Worm (Caenorhabditis elegans) whole organism, mixed stage, embryonic: ENCODE measurements around the gene gst-2.

Experiments used
- M03D4.4 ChIP-seq: sonication (generic microtip); optimal IDR thresholded peaks from 2 replicates; lab custom pipeline; 2017; ENCODE audit warnings: mild to moderate bottlenecking, missing genetic modification characterization, missing compliant biosample characterization
- bed-3 ChIP-seq: fragments of 200-800 bp; sonication (Bioruptor generic); optimal IDR thresholded peaks from 3 replicates; lab custom pipeline; 2018; ENCODE audit warnings: mild to moderate bottlenecking, missing genetic modification characterization, moderate library complexity, missing compliant biosample characterization
- blmp-1 ChIP-seq: fragments of 150-350 bp; optimal IDR thresholded peaks from 2 replicates; lab custom pipeline; 2014; ENCODE audit warnings: missing biosample characterization, missing genetic modification characterization
- ceh-39 ChIP-seq: fragments of 150-350 bp; optimal IDR thresholded peaks from 2 replicates; lab custom pipeline; 2014; ENCODE audit warnings: missing biosample characterization, missing genetic modification characterization
- ceh-43 ChIP-seq: fragments of 200-800 bp; sonication (Bioruptor generic); optimal IDR thresholded peaks from 2 replicates; lab custom pipeline; 2018; ENCODE audit warnings: mild to moderate bottlenecking, missing genetic modification characterization, moderate library complexity, missing compliant biosample characterization
- ceh-83 ChIP-seq: fragments of 200-800 bp; sonication (Bioruptor generic); optimal IDR thresholded peaks from 2 replicates; lab custom pipeline; 2018; ENCODE audit warnings: mild to moderate bottlenecking, missing genetic modification characterization, missing compliant biosample characterization
- ces-1 ChIP-seq: fragments of 150-350 bp; optimal IDR thresholded peaks from 2 replicates; lab custom pipeline; 2014; ENCODE audit warnings: missing biosample characterization, missing genetic modification reagents, missing genetic modification characterization
- cnd-1 ChIP-seq: fragments of 200-800 bp; sonication (Bioruptor generic); optimal IDR thresholded peaks from 2 replicates; lab custom pipeline; 2018; ENCODE audit warnings: mild to moderate bottlenecking, missing genetic modification characterization, missing compliant biosample characterization
- drap-1 ChIP-seq: fragments of 200-800 bp; sonication (Bioruptor generic); optimal IDR thresholded peaks from 3 replicates; lab custom pipeline; 2018; ENCODE audit warnings: mild to moderate bottlenecking, missing genetic modification characterization, missing compliant biosample characterization
- elt-1 ChIP-seq: sonication (generic microtip); optimal IDR thresholded peaks from 2 replicates; lab custom pipeline; 2017; ENCODE audit warnings: missing genetic modification characterization, mild to moderate bottlenecking, missing compliant biosample characterization, antibody characterized with exemption, moderate library complexity, borderline replicate concordance; ENCODE audit not compliant: insufficient read depth
- elt-3 ChIP-seq: fragments of 150-350 bp; optimal IDR thresholded peaks from 2 replicates; lab custom pipeline; 2014; ENCODE audit warnings: missing biosample characterization, missing genetic modification characterization
- flh-1 ChIP-seq: fragments of 200-800 bp; sonication (Bioruptor generic); optimal IDR thresholded peaks from 2 replicates; lab custom pipeline; 2018; ENCODE audit warnings: mild to moderate bottlenecking, missing genetic modification characterization, moderate library complexity, missing compliant biosample characterization
- ham-2 ChIP-seq: fragments of 200-800 bp; sonication (Bioruptor generic); optimal IDR thresholded peaks from 2 replicates; lab custom pipeline; 2018; ENCODE audit warnings: mild to moderate bottlenecking, missing genetic modification characterization, missing compliant biosample characterization
- hlh-1 ChIP-seq: fragments of 150-350 bp; optimal IDR thresholded peaks from 2 replicates; lab custom pipeline; 2014; ENCODE audit warnings: missing biosample characterization, missing genetic modification reagents, missing genetic modification characterization
- lin-13 ChIP-seq: fragments of 150-350 bp; optimal IDR thresholded peaks from 2 replicates; lab custom pipeline; 2014; ENCODE audit warnings: missing biosample characterization, missing genetic modification characterization
- lin-32 ChIP-seq: fragments of 200-800 bp; sonication (Bioruptor generic); optimal IDR thresholded peaks from 2 replicates; lab custom pipeline; 2018; ENCODE audit warnings: mild to moderate bottlenecking, missing genetic modification characterization, missing compliant biosample characterization
- lsy-2 ChIP-seq: fragments of 150-350 bp; optimal IDR thresholded peaks from 2 replicates; lab custom pipeline; 2014; ENCODE audit warnings: missing biosample characterization, missing genetic modification characterization
- mab-5 ChIP-seq: fragments of 150-350 bp; optimal IDR thresholded peaks from 2 replicates; lab custom pipeline; 2014; ENCODE audit warnings: missing biosample characterization, missing genetic modification characterization
- mep-1 ChIP-seq: fragments of 150-350 bp; optimal IDR thresholded peaks from 2 replicates; lab custom pipeline; 2017; ENCODE audit warnings: missing biosample characterization, missing genetic modification reagents, missing genetic modification characterization, inconsistent platforms
- mls-2 ChIP-seq: sonication (generic microtip); optimal IDR thresholded peaks from 2 replicates; lab custom pipeline; 2016; ENCODE audit warnings: mild to moderate bottlenecking, missing genetic modification characterization, moderate library complexity, missing compliant biosample characterization
- nhr-12 ChIP-seq: fragments of 150-350 bp; optimal IDR thresholded peaks from 2 replicates; lab custom pipeline; 2014; ENCODE audit warnings: missing biosample characterization, missing genetic modification characterization
- nhr-2 ChIP-seq: fragments of 150-350 bp; optimal IDR thresholded peaks from 2 replicates; lab custom pipeline; 2014; ENCODE audit warnings: missing biosample characterization, missing genetic modification characterization
- nhr-237 ChIP-seq: fragments of 150-350 bp; optimal IDR thresholded peaks from 2 replicates; lab custom pipeline; 2014; ENCODE audit warnings: missing biosample characterization, missing genetic modification characterization
- nhr-28 ChIP-seq: fragments of 150-350 bp; optimal IDR thresholded peaks from 2 replicates; lab custom pipeline; 2014; ENCODE audit warnings: missing biosample characterization, missing genetic modification characterization
- nhr-76 ChIP-seq: sonication (generic microtip); optimal IDR thresholded peaks from 2 replicates; lab custom pipeline; 2017; ENCODE audit warnings: missing biosample characterization, missing genetic modification characterization
- pha-4 ChIP-seq: fragments of 150-350 bp; optimal IDR thresholded peaks from 2 replicates; lab custom pipeline; 2018; ENCODE audit warnings: missing biosample characterization, missing genetic modification reagents, missing genetic modification characterization
- sem-2 ChIP-seq: fragments of 200-800 bp; sonication (Bioruptor generic); optimal IDR thresholded peaks from 2 replicates; lab custom pipeline; 2018; ENCODE audit warnings: mild to moderate bottlenecking, missing genetic modification characterization, missing compliant biosample characterization
- snpc-4 ChIP-seq: fragments of 150-350 bp; optimal IDR thresholded peaks from 2 replicates; lab custom pipeline; 2014; ENCODE audit warnings: missing biosample characterization, missing genetic modification characterization
- sptf-1 ChIP-seq: sonication (generic microtip); optimal IDR thresholded peaks from 2 replicates; lab custom pipeline; 2017; ENCODE audit warnings: mild to moderate bottlenecking, missing genetic modification characterization, moderate library complexity, missing compliant biosample characterization
- tbx-8 ChIP-seq: fragments of 200-800 bp; sonication (Bioruptor generic); optimal IDR thresholded peaks from 2 replicates; lab custom pipeline; 2018; ENCODE audit warnings: mild to moderate bottlenecking, missing genetic modification characterization, moderate library complexity, missing compliant biosample characterization
- unc-120 ChIP-seq: sonication (generic microtip); optimal IDR thresholded peaks from 2 replicates; lab custom pipeline; 2017; ENCODE audit warnings: missing genetic modification characterization, missing compliant biosample characterization; ENCODE audit not compliant: poor library complexity, severe bottlenecking
- unc-39 ChIP-seq: fragments of 150-350 bp; optimal IDR thresholded peaks from 2 replicates; lab custom pipeline; 2014; ENCODE audit warnings: missing biosample characterization, missing genetic modification characterization
- unc-62 ChIP-seq: fragments of 150-350 bp; optimal IDR thresholded peaks from 2 replicates; lab custom pipeline; 2014; ENCODE audit warnings: missing biosample characterization, missing genetic modification reagents, missing genetic modification characterization
- zip-8 ChIP-seq: fragments of 150-350 bp; optimal IDR thresholded peaks from 2 replicates; lab custom pipeline; 2014; ENCODE audit warnings: missing biosample characterization, missing genetic modification characterization
- ztf-11 ChIP-seq: fragments of 150-350 bp; optimal IDR thresholded peaks from 2 replicates; lab custom pipeline; 2014; ENCODE audit warnings: missing biosample characterization, missing genetic modification characterization

The gst-2 gene

ce11 chrIV:10176252-10176730 is 34.4 kb upstream of the gst-2 start, which contains the start of gene rack-1:
Gene rack-1, plus strand, starts transcription at chrIV:10176680.
- TF ChIP-seq unc-62 (GFP tag; lab: Kevin White, UChicago) (peak; percentile 4), ceh-39 (tag; lab: Kevin White, UChicago) (peak; percentile 27), ces-1 (GFP tag; lab: Kevin White, UChicago) (peak; percentile 83), pha-4 (tag; lab: Kevin White, UChicago) (peak; percentile 48), lin-13 (tag; lab: Kevin White, UChicago) (no peak), sptf-1 (tag; lab: Kevin White, UChicago) (no peak), hlh-1 (no peak), sem-2 (GFP tag; lab: Kevin White, UChicago) (no peak), nhr-237 (tag; lab: Kevin White, UChicago) (peak; percentile 33), mep-1 (tag; lab: Kevin White, UChicago) (peak; percentile 64), lsy-2 (tag; lab: Kevin White, UChicago) (peak; percentile 59)

ce11 chrIV:10174932-10175732 is 33.3 kb upstream of the gst-2 start:
- TF ChIP-seq elt-3 (tag; lab: Kevin White, UChicago) (no peak), tbx-8 (GFP tag; lab: Kevin White, UChicago) (no peak), elt-1 (tag; lab: Kevin White, UChicago) (no peak), unc-120 (tag; lab: Kevin White, UChicago) (peak; percentile 9), lin-13 (tag; lab: Kevin White, UChicago) (no peak), M03D4.4 (tag; lab: Kevin White, UChicago) (peak; percentile 60), ceh-83 (GFP tag; lab: Kevin White, UChicago) (no peak), sptf-1 (tag; lab: Kevin White, UChicago) (peak; percentile 14), pha-4 (tag; lab: Kevin White, UChicago) (peak; percentile 13), blmp-1 (tag; lab: Kevin White, UChicago) (no peak), drap-1 (peak; percentile 63), mls-2 (tag; lab: Kevin White, UChicago) (peak; percentile 51), lsy-2 (tag; lab: Kevin White, UChicago) (no peak), nhr-12 (tag; lab: Kevin White, UChicago) (no peak), unc-39 (tag; lab: Kevin White, UChicago) (no peak), hlh-1 (no peak), nhr-76 (tag; lab: Kevin White, UChicago) (no peak), zip-8 (tag; lab: Kevin White, UChicago) (no peak), snpc-4 (tag; lab: Kevin White, UChicago) (no peak), ztf-11 (no peak), ceh-43 (GFP tag; lab: Kevin White, UChicago) (no peak), unc-62 (GFP tag; lab: Kevin White, UChicago) (no peak), cnd-1 (tag; lab: Kevin White, UChicago) (peak; percentile 20), ces-1 (GFP tag; lab: Kevin White, UChicago) (no peak), ceh-39 (tag; lab: Kevin White, UChicago) (no peak), nhr-2 (tag; lab: Kevin White, UChicago) (no peak), flh-1 (GFP tag; lab: Kevin White, UChicago) (no peak), lin-32 (no peak), nhr-28 (tag; lab: Kevin White, UChicago) (no peak), sem-2 (GFP tag; lab: Kevin White, UChicago) (no peak), bed-3 (no peak), mab-5 (no peak), ham-2 (GFP tag; lab: Kevin White, UChicago) (peak; percentile 22), mep-1 (tag; lab: Kevin White, UChicago) (no peak), nhr-237 (tag; lab: Kevin White, UChicago) (no peak)

ce11 chrIV:10174328-10174727 is 32.5 kb upstream of the gst-2 start, which contains the start of gene pxf-1:
Gene pxf-1, minus strand, starts transcription at chrIV:10174341.
- TF ChIP-seq tbx-8 (GFP tag; lab: Kevin White, UChicago), result no peak
- TF ChIP-seq nhr-28 (tag; lab: Kevin White, UChicago), result no peak
- peak; percentile 59 for TF ChIP-seq ces-1 (GFP tag; lab: Kevin White, UChicago)
- no peak for TF ChIP-seq drap-1
